Fruit fly (Drosophila melanogaster) whole organism, wandering third instar larva: Measurements from ENCODE around the gene mRpL33.

ENCODE experiments used
- Dfd ChIP-seq: fragments of >200 bp; optimal IDR thresholded peaks from 2 replicates; lab custom pipeline; 2017; ENCODE audit warnings: missing biosample characterization, missing genetic modification characterization
- OdsH ChIP-seq: fragments of 200-800 bp; sonication (Bioruptor generic); optimal IDR thresholded peaks from 2 replicates; lab custom pipeline; 2016; ENCODE audit warnings: missing biosample characterization, mild to moderate bottlenecking, missing genetic modification characterization
- br ChIP-seq: fragments of 200-800 bp; sonication (Bioruptor generic); optimal IDR thresholded peaks from 2 replicates; lab custom pipeline; 2016; ENCODE audit warnings: missing biosample characterization, missing genetic modification characterization
- dsf ChIP-seq: sonication (Bioruptor generic); optimal IDR thresholded peaks from 2 replicates; lab custom pipeline; 2016; ENCODE audit warnings: missing biosample characterization, missing genetic modification characterization, borderline replicate concordance
- foxo ChIP-seq, 2 experiments: fragments of 200-800 bp; sonication (Bioruptor generic); optimal IDR thresholded peaks; 2 replicates in 1 of 2; 3 replicates in 1 of 2; lab custom pipeline; 2016 to 2017; ENCODE audit warnings: missing biosample characterization in 2 of 2, missing genetic modification characterization in 2 of 2
- psq ChIP-seq: fragments of 200-800 bp; sonication (Bioruptor generic); optimal IDR thresholded peaks from 3 replicates; lab custom pipeline; 2017; ENCODE audit warnings: missing biosample characterization, mild to moderate bottlenecking, missing genetic modification characterization, moderate library complexity
- sage ChIP-seq: fragments of 200-800 bp; sonication (Bioruptor generic); optimal IDR thresholded peaks from 2 replicates; lab custom pipeline; 2016; ENCODE audit warnings: missing biosample characterization, mild to moderate bottlenecking, missing genetic modification characterization
- usp ChIP-seq: fragments of >200 bp; optimal IDR thresholded peaks from 2 replicates; lab custom pipeline; 2017; ENCODE audit warnings: missing biosample characterization, missing genetic modification characterization

DNA sequence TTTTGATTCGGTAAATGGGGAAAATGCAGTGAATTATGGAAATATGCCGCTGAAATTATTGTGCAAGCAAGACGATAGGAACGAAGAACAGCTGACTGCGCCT lies at the start of gene mRpL33:
- TF ChIP-seq usp (GFP tag; lab: Kevin White, UChicago) (no peak), OdsH (GFP tag; lab: Kevin White, UChicago) (no peak), dsf (GFP tag; lab: Kevin White, UChicago) (no peak), foxo (GFP tag; optimal IDR thresholded peaks at IDR 0.05; lab: Kevin White, UChicago) (no peak), sage (no peak), Dfd (GFP tag; lab: Kevin White, UChicago) (no peak), psq (GFP tag; lab: Kevin White, UChicago) (no peak), br (GFP tag; lab: Kevin White, UChicago) (no peak)
